Worm (Caenorhabditis elegans): ENCODE measurements around the gene Y53F4B.25.
"Not testable (repeated sequence)": the region's sequence is repeated elsewhere in the genome, so short reads cannot be mapped to it uniquely, and the experiment has no call there.

DNA sequence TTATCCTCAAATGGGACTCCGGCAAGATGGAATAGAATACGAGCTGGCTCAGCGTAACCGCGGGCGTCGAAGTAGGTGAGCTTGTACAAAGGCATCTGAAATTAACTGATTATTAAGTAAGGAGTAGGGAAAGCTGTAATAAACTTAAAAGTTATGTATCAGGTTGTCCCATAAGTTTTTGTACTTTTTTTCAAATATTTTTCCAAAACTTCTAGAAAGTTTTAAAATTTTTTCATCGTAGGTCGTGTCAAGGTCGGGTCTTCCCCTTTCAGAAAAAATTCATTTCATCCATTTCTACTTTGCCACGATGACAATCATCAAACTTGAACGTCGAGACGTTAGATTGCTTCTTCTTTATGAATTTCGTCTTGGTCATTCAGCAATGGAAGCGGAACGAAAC is 35.8 kb downstream of the Y53F4B.25 start, which contains the start of gene gst-39:
- TF ChIP-seq mab-5 (tag; optimal IDR thresholded peaks at IDR 0.05); ztf-11 (tag; optimal IDR thresholded peaks at IDR 0.05); zag-1 (tag; optimal IDR thresholded peaks at IDR 0.05); nhr-23 (tag; optimal IDR thresholded peaks at IDR 0.05); nhr-11 (tag; optimal IDR thresholded peaks at IDR 0.05); nhr-12 (tag; optimal IDR thresholded peaks at IDR 0.05); mbf-1 (tag; optimal IDR thresholded peaks at IDR 0.05); mdl-1 (tag; optimal IDR thresholded peaks at IDR 0.05); unc-55 (GFP tag; optimal IDR thresholded peaks at IDR 0.05); ZK546.5 (tag; optimal IDR thresholded peaks at IDR 0.05); unc-62 (GFP tag; optimal IDR thresholded peaks at IDR 0.05): not testable (repeated sequence)

Data from whole organism, L2 larva.